Fruit fly (Drosophila melanogaster): ENCODE data around the gene Sfp84E.

Gene Sfp84E

DNA sequence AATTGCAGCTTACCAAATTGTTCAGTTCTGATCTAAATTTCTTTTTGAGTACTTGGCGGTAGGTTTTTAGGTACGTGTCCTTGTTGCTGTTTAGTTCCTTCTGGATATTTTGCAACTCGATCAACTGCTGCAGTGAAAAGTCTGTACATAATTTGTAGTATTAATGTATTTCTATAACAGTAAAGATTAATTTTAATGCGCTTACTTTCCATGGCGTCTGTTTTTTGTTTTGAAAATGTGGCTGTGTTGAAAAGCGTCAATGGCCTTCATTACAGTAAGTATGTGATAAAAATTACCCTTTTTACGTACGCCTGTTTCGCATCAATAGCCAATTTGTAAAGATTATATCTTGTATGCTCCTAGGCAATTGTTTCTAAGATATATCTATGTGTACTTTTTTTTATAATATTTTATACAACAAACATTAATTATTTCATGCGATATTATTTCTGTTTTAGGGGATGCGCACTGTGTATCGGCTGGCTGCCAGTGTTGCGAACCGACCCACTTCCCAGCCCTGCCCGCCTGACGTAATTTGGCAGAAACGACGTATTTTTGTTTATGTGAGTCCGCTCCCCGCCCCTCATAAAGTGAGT lies 21.1 kb upstream of the Sfp84E start, which contains the start of the genes Kmn2 and CG2698 (continued):
- TF ChIP-seq CG18619 (GFP tag; optimal IDR thresholded peaks at IDR 0.05) (peak; percentile 94), CG18011 (GFP tag; optimal IDR thresholded peaks at IDR 0.05) (peak; percentile 82), CG2116 (GFP tag; optimal IDR thresholded peaks at IDR 0.05) (peak; percentile 77), br (optimal IDR thresholded peaks at IDR 0.05) (no peak), CG17912 (GFP tag; optimal IDR thresholded peaks at IDR 0.05) (peak; percentile 86), CG4730 (GFP tag; IDR thresholded peaks at IDR 0.05) (peak; percentile 97), vfl (GFP tag; optimal IDR thresholded peaks at IDR 0.05) (peak; percentile 90), sens (GFP tag) (peak; percentile 95), CG43689 (GFP tag; IDR thresholded peaks at IDR 0.05) (peak; percentile 93), CG17361 (GFP tag; IDR thresholded peaks at IDR 0.05) (peak; percentile 97), CG30403 (GFP tag; optimal IDR thresholded peaks at IDR 0.05) (peak; percentile 97), dm (GFP tag; optimal IDR thresholded peaks at IDR 0.05) (peak; percentile 71), Blimp-1 (GFP tag; optimal IDR thresholded peaks at IDR 0.05) (peak; percentile 92), CG33213 (GFP tag; optimal IDR thresholded peaks at IDR 0.05) (peak; percentile 31), CG11085 (GFP tag; IDR thresholded peaks at IDR 0.05) (peak; percentile 96), HmgD (GFP tag; optimal IDR thresholded peaks at IDR 0.05) (peak; percentile 32), sim (GFP tag; IDR thresholded peaks at IDR 0.05) (peak; percentile 96), Dref (GFP tag; IDR thresholded peaks at IDR 0.05) (peak; percentile 44), chinmo (GFP tag; IDR thresholded peaks at IDR 0.05; ENCODE audit: partially characterized antibody) (no peak), CG14050 (GFP tag; IDR thresholded peaks at IDR 0.05) (peak; percentile 97), Ravus (GFP tag; IDR thresholded peaks at IDR 0.05) (peak; percentile 94), CG14710 (tag; optimal IDR thresholded peaks at IDR 0.05) (peak; percentile 96), gt (GFP tag; IDR thresholded peaks at IDR 0.05) (peak; percentile 95), CG10267 (tag; optimal IDR thresholded peaks at IDR 0.05) (peak; percentile 100), slbo (GFP tag; IDR thresholded peaks at IDR 0.05) (peak; percentile 99), tx (GFP tag; optimal IDR thresholded peaks at IDR 0.05) (peak; percentile 73), gcm2 (GFP tag; optimal IDR thresholded peaks at IDR 0.05) (peak; percentile 73), luna (GFP tag; optimal IDR thresholded peaks at IDR 0.05) (no peak), CG10543 (GFP tag; optimal IDR thresholded peaks at IDR 0.05) (peak; percentile 95), CG11723 (GFP tag; optimal IDR thresholded peaks at IDR 0.05) (peak; percentile 86), aop (GFP tag; IDR thresholded peaks at IDR 0.05) (peak; percentile 87), CG12659 (GFP tag; optimal IDR thresholded peaks at IDR 0.05) (peak; percentile 97), Adf1 (GFP tag; IDR thresholded peaks at IDR 0.05) (peak; percentile 85), nerfin-1 (tag; optimal IDR thresholded peaks at IDR 0.05) (peak; percentile 88), CG17829 (tag; optimal IDR thresholded peaks at IDR 0.05) (peak; percentile 95), Fer2 (tag; optimal IDR thresholded peaks at IDR 0.05) (peak; percentile 93), Opbp (GFP tag; IDR thresholded peaks at IDR 0.05; ENCODE audit: partially characterized antibody) (0 out of 3 replicates have a peak, but pooled peaks have one; percentile 31), fd64A (GFP tag; optimal IDR thresholded peaks at IDR 0.05) (peak; percentile 74), CG2202 (tag; optimal IDR thresholded peaks at IDR 0.05) (peak; percentile 88), Optix (GFP tag; IDR thresholded peaks at IDR 0.05) (peak; percentile 95), CG1647 (GFP tag; optimal IDR thresholded peaks at IDR 0.05) (peak; percentile 79), pfk (GFP tag; optimal IDR thresholded peaks at IDR 0.05) (no peak), CG12942 (GFP tag; optimal IDR thresholded peaks at IDR 0.05) (peak; percentile 94), phol (tag; optimal IDR thresholded peaks at IDR 0.05) (peak; percentile 97), CG34224 (GFP tag; IDR thresholded peaks at IDR 0.05; ENCODE audit: partially characterized antibody) (no peak), ac (GFP tag; optimal IDR thresholded peaks at IDR 0.05) (peak; percentile 80), Lpt (GFP tag; optimal IDR thresholded peaks at IDR 0.05) (no peak), HLH3B (GFP tag; IDR thresholded peaks at IDR 0.05) (peak; percentile 98), exex (tag; optimal IDR thresholded peaks at IDR 0.05) (peak; percentile 76), CG2199 (GFP tag; IDR thresholded peaks at IDR 0.05) (peak; percentile 94), CG13894 (tag; optimal IDR thresholded peaks at IDR 0.05) (peak; percentile 89)
